Fruit fly (Drosophila melanogaster) whole organism, embryonic: ENCODE data around the gene Usp1.
A peak's percentile ranks its signal among the peaks of the same experiment; 100 is the strongest.

Experiments
- Atf6 ChIP-seq: fragments of 200-800 bp; sonication (Bioruptor generic); IDR thresholded peaks from 2 replicates; pipeline ENCODE4 v1.3.6; 2022; ENCODE audit warnings: missing biosample characterization, missing genetic modification characterization
- Bteb2 ChIP-seq: fragments of 200-800 bp; sonication (Bioruptor generic); optimal IDR thresholded peaks from 2 replicates; lab custom pipeline; 2016; ENCODE audit warnings: missing biosample characterization, missing genetic modification characterization
- CG10147 ChIP-seq: fragments of 200-800 bp; sonication (Bioruptor generic); optimal IDR thresholded peaks from 2 replicates; lab custom pipeline; 2019; ENCODE audit warnings: missing biosample characterization, mild to moderate bottlenecking, missing genetic modification characterization, moderate library complexity
- CG10267 ChIP-seq: fragments of 200-800 bp; sonication (Bioruptor generic); optimal IDR thresholded peaks from 2 replicates; lab custom pipeline; 2018; ENCODE audit warnings: missing biosample characterization, mild to moderate bottlenecking, missing genetic modification characterization, moderate library complexity
- CG10543 ChIP-seq: fragments of 200-800 bp; sonication (Bioruptor generic); optimal IDR thresholded peaks from 3 replicates; lab custom pipeline; 2017; ENCODE audit warnings: missing biosample characterization, mild to moderate bottlenecking, missing genetic modification characterization, moderate library complexity
- CG10565 ChIP-seq: fragments of 200-800 bp; sonication (Bioruptor generic); optimal IDR thresholded peaks from 3 replicates; lab custom pipeline; 2016; ENCODE audit warnings: missing biosample characterization, mild to moderate bottlenecking, missing genetic modification characterization
- CG10654 ChIP-seq: fragments of 200-800 bp; sonication (Bioruptor generic); optimal IDR thresholded peaks from 2 replicates; lab custom pipeline; 2016; ENCODE audit warnings: missing biosample characterization, missing genetic modification characterization
- CG13287 ChIP-seq: fragments of 200-800 bp; sonication (Bioruptor generic); IDR thresholded peaks from 2 replicates; pipeline ENCODE4 v1.3.6; 2022; ENCODE audit warnings: missing biosample characterization, missing genetic modification characterization; ENCODE audit not compliant: partially characterized antibody
- CG13894 ChIP-seq: fragments of 200-800 bp; sonication (Bioruptor generic); optimal IDR thresholded peaks from 3 replicates; lab custom pipeline; 2018; ENCODE audit warnings: missing biosample characterization, mild to moderate bottlenecking, missing genetic modification characterization, moderate library complexity
- CG14441 ChIP-seq: fragments of 200-800 bp; sonication (Bioruptor generic); IDR thresholded peaks from 2 replicates; pipeline ENCODE4 v1.3.6; 2022; ENCODE audit warnings: missing biosample characterization, missing genetic modification characterization
- CG14860 ChIP-seq: fragments of 200-800 bp; sonication (Bioruptor generic); IDR thresholded peaks from 3 replicates; pipeline ENCODE4 v1.3.6; 2022; ENCODE audit warnings: missing biosample characterization, missing genetic modification characterization; ENCODE audit not compliant: partially characterized antibody
- CG15514 ChIP-seq: fragments of 200-800 bp; sonication (Bioruptor generic); optimal IDR thresholded peaks from 3 replicates; lab custom pipeline; 2017; ENCODE audit warnings: missing biosample characterization, missing genetic modification characterization, mild to moderate bottlenecking, moderate library complexity, missing genetic modification reagents
- CG17912 ChIP-seq: fragments of 200-800 bp; sonication (Bioruptor generic); optimal IDR thresholded peaks from 2 replicates; lab custom pipeline; 2018; ENCODE audit warnings: missing biosample characterization, mild to moderate bottlenecking, missing genetic modification characterization
- CG1832 ChIP-seq: fragments of 200-800 bp; sonication (Bioruptor generic); optimal IDR thresholded peaks from 2 replicates; lab custom pipeline; 2017; ENCODE audit warnings: missing biosample characterization, mild to moderate bottlenecking, missing genetic modification characterization, inconsistent platforms
- CG30431 ChIP-seq: fragments of 200-800 bp; sonication (Bioruptor generic); optimal IDR thresholded peaks from 2 replicates; lab custom pipeline; 2017; ENCODE audit warnings: missing biosample characterization, missing genetic modification characterization
- CG31388 ChIP-seq: fragments of 200-800 bp; sonication (Bioruptor generic); optimal IDR thresholded peaks from 2 replicates; lab custom pipeline; 2016; ENCODE audit warnings: missing biosample characterization, missing genetic modification characterization
- CG31441 ChIP-seq: fragments of 200-800 bp; sonication (Bioruptor generic); IDR thresholded peaks from 2 replicates; pipeline ENCODE4 v1.3.6; 2022; ENCODE audit warnings: missing biosample characterization, missing genetic modification characterization
- CG3726 ChIP-seq: fragments of 200-800 bp; sonication (Bioruptor generic); IDR thresholded peaks from 3 replicates; pipeline ENCODE4, ENCODE4 v1.3.6; 2022; ENCODE audit warnings: missing biosample characterization, missing genetic modification characterization
- CG4360 ChIP-seq: fragments of 200-800 bp; sonication (Bioruptor generic); IDR thresholded peaks from 2 replicates; pipeline ENCODE4 v1.3.6; 2022; ENCODE audit warnings: missing biosample characterization, missing genetic modification characterization
- CG7963 ChIP-seq: fragments of 200-800 bp; sonication (Bioruptor generic); IDR thresholded peaks from 3 replicates; pipeline ENCODE4 v1.3.6; 2022; ENCODE audit warnings: missing biosample characterization, missing genetic modification characterization; ENCODE audit not compliant: partially characterized antibody
- CG8388 ChIP-seq: fragments of 200-800 bp; sonication (Bioruptor generic); optimal IDR thresholded peaks from 2 replicates; lab custom pipeline; 2019; ENCODE audit warnings: missing biosample characterization, mild to moderate bottlenecking, missing genetic modification characterization, moderate library complexity
- CG9215 ChIP-seq: fragments of 200-800 bp; sonication (Bioruptor generic); IDR thresholded peaks from 2 replicates; pipeline ENCODE4 v1.3.6; 2022; ENCODE audit warnings: missing biosample characterization, missing genetic modification characterization
- Dbx ChIP-seq: fragments of 200-800 bp; sonication (Bioruptor generic); IDR thresholded peaks from 3 replicates; pipeline ENCODE4 v1.3.6; 2022; ENCODE audit warnings: missing biosample characterization, missing genetic modification characterization
- Ets97D ChIP-seq: fragments of 200-800 bp; sonication (Bioruptor generic); optimal IDR thresholded peaks from 3 replicates; lab custom pipeline; 2016; ENCODE audit warnings: missing biosample characterization, missing genetic modification characterization
- Gug ChIP-seq: fragments of 200-800 bp; sonication (Bioruptor generic); IDR thresholded peaks from 4 replicates; pipeline ENCODE4 v1.3.6; 2022; ENCODE audit warnings: missing biosample characterization, missing genetic modification characterization
- Hr39 ChIP-seq: fragments of >200 bp; optimal IDR thresholded peaks from 2 replicates; lab custom pipeline; 2017
- Jarid2 ChIP-seq: fragments of 200-800 bp; sonication (Bioruptor generic); optimal IDR thresholded peaks from 3 replicates; lab custom pipeline; 2017; ENCODE audit warnings: mild to moderate bottlenecking, missing biosample characterization, missing genetic modification reagents, missing genetic modification characterization
- Med ChIP-seq: fragments of 200-800 bp; sonication (Bioruptor generic); peaks from one replicate; lab custom pipeline; 2016; ENCODE audit warnings: missing biosample characterization, missing genetic modification characterization, mild to moderate bottlenecking, inconsistent platforms, moderate library complexity
- Nf-YA ChIP-seq: fragments of 200-800 bp; sonication (Bioruptor generic); IDR thresholded peaks from 2 replicates; pipeline ENCODE4 v1.3.6; 2022; ENCODE audit warnings: missing biosample characterization, missing genetic modification characterization
- Nf-YC ChIP-seq: fragments of 200-800 bp; optimal IDR thresholded peaks from 3 replicates; lab custom pipeline; 2019; ENCODE audit warnings: missing biosample characterization, mild to moderate bottlenecking, missing genetic modification characterization, moderate library complexity
- Pdp1 ChIP-seq, 2 experiments: fragments of 200-800 bp; sonication (Bioruptor generic); optimal IDR thresholded peaks; 3 replicates each; lab custom pipeline; 2016; ENCODE audit warnings: missing biosample characterization in 2 of 2, missing genetic modification characterization in 2 of 2, mild to moderate bottlenecking in 1 of 2, moderate library complexity in 1 of 2
- Vsx1 ChIP-seq: fragments of 200-800 bp; sonication (Bioruptor generic); optimal IDR thresholded peaks from 2 replicates; lab custom pipeline; 2017; ENCODE audit warnings: missing biosample characterization, mild to moderate bottlenecking, missing genetic modification characterization, missing genetic modification reagents
- Xrp1 ChIP-seq: fragments of 200-800 bp; sonication (Bioruptor generic); IDR thresholded peaks from 2 replicates; pipeline ENCODE4 v1.3.6; 2022; ENCODE audit warnings: missing biosample characterization, missing genetic modification characterization
- amos ChIP-seq: fragments of 200-800 bp; sonication (Bioruptor generic); IDR thresholded peaks from 2 replicates; pipeline ENCODE4 v1.3.6; 2022; ENCODE audit warnings: missing biosample characterization, missing genetic modification characterization; ENCODE audit not compliant: partially characterized antibody
- bbx ChIP-seq: fragments of 200-800 bp; sonication (Bioruptor generic); IDR thresholded peaks from 2 replicates; pipeline ENCODE4 v1.3.6; 2022; ENCODE audit warnings: missing biosample characterization, missing genetic modification characterization; ENCODE audit not compliant: partially characterized antibody
- chm ChIP-seq: fragments of 200-800 bp; sonication (Bioruptor generic); IDR thresholded peaks from 2 replicates; pipeline ENCODE4 v1.3.6; 2022; ENCODE audit warnings: missing biosample characterization, missing genetic modification characterization
- gcm ChIP-seq: fragments of 200-800 bp; sonication (Bioruptor generic); optimal IDR thresholded peaks from 2 replicates; lab custom pipeline; 2019; ENCODE audit warnings: missing biosample characterization, mild to moderate bottlenecking, missing genetic modification characterization, moderate library complexity
- ind ChIP-seq: fragments of 200-800 bp; sonication (Bioruptor generic); optimal IDR thresholded peaks from 3 replicates; lab custom pipeline; 2016; ENCODE audit warnings: missing biosample characterization, missing genetic modification characterization
- kah ChIP-seq: fragments of 200-800 bp; sonication (Bioruptor generic); optimal IDR thresholded peaks from 2 replicates; lab custom pipeline; 2018; ENCODE audit warnings: missing biosample characterization, mild to moderate bottlenecking, missing genetic modification characterization
- lov ChIP-seq, 2 experiments: fragments of 200-800 bp in 1 of 2; fragments of >200 bp in 1 of 2; sonication (Bioruptor generic) in 1 of 2; IDR thresholded peaks in 1 of 2; optimal IDR thresholded peaks in 1 of 2; 2 replicates in 1 of 2; 3 replicates in 1 of 2; pipeline versions ENCODE4 v1.3.6 to Lab custom; 2017 to 2022; ENCODE audit warnings: missing biosample characterization in 1 of 2, missing genetic modification characterization in 1 of 2
- nmo ChIP-seq: fragments of 200-800 bp; sonication (Bioruptor generic); optimal IDR thresholded peaks from 2 replicates; lab custom pipeline; 2018; ENCODE audit warnings: missing biosample characterization, mild to moderate bottlenecking, missing genetic modification characterization, moderate library complexity
- pros ChIP-seq: fragments of 200-800 bp; sonication (Bioruptor generic); optimal IDR thresholded peaks from 3 replicates; lab custom pipeline; 2019; ENCODE audit warnings: missing biosample characterization, mild to moderate bottlenecking, missing genetic modification characterization, moderate library complexity
- seq ChIP-seq: fragments of 200-800 bp; sonication (Bioruptor generic); IDR thresholded peaks from 2 replicates; pipeline ENCODE4 v1.3.6; 2022; ENCODE audit warnings: missing biosample characterization, missing genetic modification characterization
- sisA ChIP-seq: fragments of 200-800 bp; sonication (Bioruptor generic); IDR thresholded peaks from 2 replicates; pipeline ENCODE4 v1.3.6; 2022; ENCODE audit warnings: missing biosample characterization, missing genetic modification characterization
- slp2 ChIP-seq: fragments of 200-800 bp; sonication (Bioruptor generic); optimal IDR thresholded peaks from 2 replicates; lab custom pipeline; 2016; ENCODE audit warnings: missing biosample characterization, missing genetic modification characterization
- tna ChIP-seq: fragments of 200-800 bp; sonication (Bioruptor generic); IDR thresholded peaks from 2 replicates; pipeline ENCODE4 v1.3.6; 2022; ENCODE audit warnings: missing biosample characterization, missing genetic modification characterization; ENCODE audit not compliant: partially characterized antibody
- yki ChIP-seq: fragments of >200 bp; optimal IDR thresholded peaks from 3 replicates; lab custom pipeline; 2018
- z ChIP-seq: fragments of 200-800 bp; sonication (Bioruptor generic); IDR thresholded peaks from 3 replicates; pipeline ENCODE4 v1.3.6; 2022; ENCODE audit warnings: missing biosample characterization, missing genetic modification characterization

Gene Usp1

dm6 chr3R:29207012-29207656 lies 21.8 kb upstream of the Usp1 start (continued):
- TF ChIP-seq CG10565 (no peak), CG30431 (peak; percentile 47), CG14441 (GFP tag; lab: Robert Waterston, UW) (peak; percentile 86), nmo (GFP tag; lab: Kevin White, UChicago) (peak; percentile 64), z (GFP tag; lab: Robert Waterston, UW) (no peak), CG13894 (tag; lab: Kevin White, UChicago) (peak; percentile 21), Xrp1 (GFP tag; lab: Robert Waterston, UW) (peak; percentile 75), Nf-YA (GFP tag; lab: Robert Waterston, UW) (0 out of 2 replicates have a peak, but pooled peaks have one; percentile 12), CG31441 (GFP tag; lab: Robert Waterston, UW) (peak; percentile 51; the same call in 1 of the 2 replicates), CG17912 (peak; percentile 17), amos (GFP tag; lab: Robert Waterston, UW) (no peak), Gug (peak; percentile 72; the same call in 3 of the 4 replicates), CG7963 (GFP tag; lab: Robert Waterston, UW) (no peak), CG1832 (GFP tag; lab: Kevin White, UChicago) (no peak), Pdp1 (GFP tag; optimal IDR thresholded peaks at IDR 0.05; lab: Kevin White, UChicago) (peak in 1 of 2 experiments; percentile 31), slp2 (GFP tag; lab: Kevin White, UChicago) (no peak), kah (GFP tag; lab: Kevin White, UChicago) (no peak), Vsx1 (GFP tag; lab: Kevin White, UChicago) (peak; percentile 19), CG10267 (tag; lab: Kevin White, UChicago) (peak; percentile 43), Atf6 (GFP tag; lab: Robert Waterston, UW) (peak; percentile 65), chm (GFP tag; lab: Robert Waterston, UW) (peak; percentile 24; the same call in 1 of the 2 replicates), tna (GFP tag; lab: Robert Waterston, UW) (no peak), gcm (GFP tag; lab: Kevin White, UChicago) (no peak), CG31388 (no peak), Med (GFP tag; lab: Kevin White, UChicago) (peak; percentile 80), Bteb2 (GFP tag; lab: Kevin White, UChicago) (no peak), Nf-YC (tag; lab: Kevin White, UChicago) (peak; percentile 39), CG4360 (GFP tag; lab: Robert Waterston, UW) (peak; percentile 65), pros (GFP tag; lab: Kevin White, UChicago) (no peak), ind (GFP tag; lab: Kevin White, UChicago) (peak; percentile 70), Jarid2 (GFP tag; lab: Kevin White, UChicago) (no peak), CG10654 (peak; percentile 32), CG10147 (peak; percentile 32), bbx (GFP tag; lab: Robert Waterston, UW) (no peak), CG15514 (GFP tag; lab: Kevin White, UChicago) (peak; percentile 36), CG9215 (peak; percentile 43; the same call in 1 of the 2 replicates), lov (optimal IDR thresholded peaks at IDR 0.05; lab: Kevin White, UChicago) (no peak), lov (GFP tag; IDR thresholded peaks at IDR 0.05; lab: Robert Waterston, UW) (peak; percentile 64; the same call in 1 of the 3 replicates), Ets97D (GFP tag; lab: Kevin White, UChicago) (no peak), sisA (GFP tag; lab: Robert Waterston, UW) (peak; percentile 67), CG8388 (GFP tag; lab: Kevin White, UChicago) (peak; percentile 36), CG14860 (no peak), CG3726 (no peak; the same call in 2 of the 3 replicates), CG10543 (GFP tag; lab: Kevin White, UChicago) (peak; percentile 12), Dbx (GFP tag; lab: Robert Waterston, UW) (peak; percentile 53; the same call in 1 of the 3 replicates), CG13287 (GFP tag; lab: Robert Waterston, UW) (no peak), seq (GFP tag; lab: Robert Waterston, UW) (peak; percentile 69; the same call in 1 of the 2 replicates), Hr39 (no peak), yki (lab: Kevin White, UChicago) (no peak)
